Fruit fly (Drosophila melanogaster) whole organism, prepupa: ENCODE data around the gene CG13700.

ENCODE experiments used
- Blimp-1 ChIP-seq: fragments of 200-800 bp; sonication (Bioruptor generic); optimal IDR thresholded peaks from 3 replicates; lab custom pipeline; 2017; ENCODE audit warnings: missing biosample characterization, missing genetic modification characterization, mild to moderate bottlenecking, moderate library complexity, missing genetic modification reagents
- CG10631 ChIP-seq: fragments of 200-800 bp; sonication (Bioruptor generic); optimal IDR thresholded peaks from 2 replicates; lab custom pipeline; 2016; ENCODE audit warnings: missing biosample characterization, missing genetic modification characterization
- CG10669 ChIP-seq: fragments of 200-800 bp; sonication (Bioruptor generic); optimal IDR thresholded peaks from 3 replicates; lab custom pipeline; 2018; ENCODE audit warnings: missing biosample characterization, mild to moderate bottlenecking, missing genetic modification characterization, moderate library complexity
- CG11294 ChIP-seq: fragments of 200-800 bp; sonication (Bioruptor generic); IDR thresholded peaks from 2 replicates; pipeline ENCODE4 v1.3.6; 2022; ENCODE audit warnings: missing biosample characterization, missing genetic modification characterization
- CG11762 ChIP-seq: fragments of 200-800 bp; sonication (Bioruptor generic); optimal IDR thresholded peaks from 3 replicates; lab custom pipeline; 2016; ENCODE audit warnings: missing biosample characterization, missing genetic modification characterization; ENCODE audit not compliant: insufficient read depth
- CG11902 ChIP-seq: fragments of 200-800 bp; sonication (Bioruptor generic); optimal IDR thresholded peaks from 3 replicates; lab custom pipeline; 2016; ENCODE audit warnings: missing biosample characterization, missing genetic modification characterization
- CG15336 ChIP-seq: fragments of 200-800 bp; sonication (Bioruptor generic); IDR thresholded peaks from 2 replicates; pipeline ENCODE4 v1.3.6; 2022; ENCODE audit warnings: missing biosample characterization, missing genetic modification characterization
- CG1621 ChIP-seq: fragments of 200-800 bp; sonication (Bioruptor generic); optimal IDR thresholded peaks from 3 replicates; lab custom pipeline; 2018; ENCODE audit warnings: missing biosample characterization, mild to moderate bottlenecking, missing genetic modification characterization
- CG16779 ChIP-seq: fragments of 200-800 bp; sonication (Bioruptor generic); optimal IDR thresholded peaks from 3 replicates; lab custom pipeline; 2017; ENCODE audit warnings: missing biosample characterization, mild to moderate bottlenecking, missing genetic modification characterization
- CG3032 ChIP-seq: fragments of 200-800 bp; optimal IDR thresholded peaks from 2 replicates; lab custom pipeline; 2019; ENCODE audit warnings: missing biosample characterization, mild to moderate bottlenecking, missing genetic modification characterization, moderate library complexity
- CG31627 ChIP-seq: fragments of 200-800 bp; sonication (Bioruptor generic); optimal IDR thresholded peaks from 3 replicates; lab custom pipeline; 2016; ENCODE audit warnings: missing biosample characterization, missing genetic modification characterization
- CG32006 ChIP-seq: fragments of 200-800 bp; sonication (Bioruptor generic); optimal IDR thresholded peaks from 3 replicates; lab custom pipeline; 2017; ENCODE audit warnings: missing biosample characterization, mild to moderate bottlenecking, missing genetic modification characterization
- CG3919 ChIP-seq: fragments of 200-800 bp; sonication (Bioruptor generic); optimal IDR thresholded peaks from 3 replicates; lab custom pipeline; 2016; ENCODE audit warnings: missing biosample characterization, missing genetic modification characterization
- CG4318 ChIP-seq: fragments of 200-800 bp; sonication (Bioruptor generic); optimal IDR thresholded peaks from 3 replicates; lab custom pipeline; 2017; ENCODE audit warnings: missing biosample characterization, mild to moderate bottlenecking, missing genetic modification characterization
- CG6163 ChIP-seq: fragments of 200-800 bp; sonication (Bioruptor generic); IDR thresholded peaks from 3 replicates; pipeline ENCODE4 v1.3.6; 2022; ENCODE audit warnings: missing biosample characterization, missing genetic modification characterization
- CG6276 ChIP-seq: fragments of 200-800 bp; sonication (Bioruptor generic); optimal IDR thresholded peaks from 2 replicates; lab custom pipeline; 2017; ENCODE audit warnings: missing biosample characterization, mild to moderate bottlenecking, missing genetic modification characterization
- CG6792 ChIP-seq: fragments of 200-800 bp; sonication (Bioruptor generic); optimal IDR thresholded peaks from 3 replicates; lab custom pipeline; 2016; ENCODE audit warnings: missing biosample characterization, missing genetic modification characterization
- CG7368 ChIP-seq: fragments of 200-800 bp; sonication (Bioruptor generic); optimal IDR thresholded peaks from 3 replicates; lab custom pipeline; 2016; ENCODE audit warnings: missing biosample characterization, missing genetic modification characterization
- CG8119 ChIP-seq: fragments of 200-800 bp; sonication (Bioruptor generic); IDR thresholded peaks from 3 replicates; pipeline ENCODE4 v1.3.6; 2022; ENCODE audit warnings: missing biosample characterization, missing genetic modification characterization
- CG8632 ChIP-seq: fragments of 200-800 bp; sonication (Bioruptor generic); optimal IDR thresholded peaks from 3 replicates; lab custom pipeline; 2016; ENCODE audit warnings: missing biosample characterization, missing genetic modification characterization
- CG9139 ChIP-seq: fragments of 200-800 bp; sonication (Bioruptor generic); optimal IDR thresholded peaks from 3 replicates; lab custom pipeline; 2017; ENCODE audit warnings: missing biosample characterization, mild to moderate bottlenecking, missing genetic modification characterization
- Eip75B ChIP-seq: fragments of 200-800 bp; sonication (Bioruptor generic); optimal IDR thresholded peaks from 3 replicates; lab custom pipeline; 2016; ENCODE audit warnings: missing biosample characterization, missing genetic modification characterization
- Eip78C ChIP-seq: fragments of 200-800 bp; sonication (Bioruptor generic); peaks from one replicate; lab custom pipeline; 2016; ENCODE audit warnings: missing biosample characterization, missing genetic modification characterization
- Ets21C ChIP-seq: fragments of 200-800 bp; sonication (Bioruptor generic); optimal IDR thresholded peaks from 3 replicates; lab custom pipeline; 2016; ENCODE audit warnings: missing biosample characterization, missing genetic modification characterization
- Ets96B ChIP-seq: fragments of 200-800 bp; optimal IDR thresholded peaks from 2 replicates; lab custom pipeline; 2019; ENCODE audit warnings: missing biosample characterization, mild to moderate bottlenecking, missing genetic modification characterization, moderate library complexity
- Gug ChIP-seq: fragments of 200-800 bp; sonication (Bioruptor generic); IDR thresholded peaks from 2 replicates; pipeline ENCODE4 v1.3.6; 2022; ENCODE audit warnings: missing biosample characterization, missing genetic modification characterization
- Hr38 ChIP-seq: sonication (Bioruptor generic); optimal IDR thresholded peaks from 2 replicates; lab custom pipeline; 2016; ENCODE audit warnings: missing biosample characterization, missing genetic modification characterization
- Hr39 ChIP-seq: fragments of 200-800 bp; sonication (Bioruptor generic); optimal IDR thresholded peaks from 2 replicates; lab custom pipeline; 2016; ENCODE audit warnings: missing biosample characterization, missing genetic modification characterization
- Hr4 ChIP-seq: fragments of 200-800 bp; sonication (Bioruptor generic); optimal IDR thresholded peaks from 3 replicates; lab custom pipeline; 2016; ENCODE audit warnings: missing biosample characterization, missing genetic modification characterization
- Lpt ChIP-seq: fragments of 200-800 bp; sonication (Bioruptor generic); optimal IDR thresholded peaks from 3 replicates; lab custom pipeline; 2016; ENCODE audit warnings: missing biosample characterization, missing genetic modification characterization
- Met ChIP-seq: fragments of 200-800 bp; sonication (Bioruptor generic); optimal IDR thresholded peaks from 3 replicates; lab custom pipeline; 2016; ENCODE audit warnings: missing biosample characterization, missing genetic modification characterization
- OdsH ChIP-seq: fragments of 200-800 bp; sonication (Bioruptor generic); optimal IDR thresholded peaks from 3 replicates; lab custom pipeline; 2016; ENCODE audit warnings: missing biosample characterization, missing genetic modification characterization
- Sox102F ChIP-seq: fragments of 200-800 bp; sonication (Bioruptor generic); optimal IDR thresholded peaks from 2 replicates; lab custom pipeline; 2016; ENCODE audit warnings: missing biosample characterization, mild to moderate bottlenecking, missing genetic modification characterization
- Sox14 ChIP-seq: fragments of 200-800 bp; sonication (Bioruptor generic); optimal IDR thresholded peaks from 3 replicates; lab custom pipeline; 2016; ENCODE audit warnings: missing biosample characterization, missing genetic modification characterization
- achi ChIP-seq: fragments of 200-800 bp; sonication (Bioruptor generic); optimal IDR thresholded peaks from 3 replicates; lab custom pipeline; 2016; ENCODE audit warnings: missing biosample characterization, missing genetic modification characterization
- acj6 ChIP-seq: fragments of 200-800 bp; sonication (Bioruptor generic); optimal IDR thresholded peaks from 3 replicates; lab custom pipeline; 2016; ENCODE audit warnings: missing biosample characterization, missing genetic modification characterization
- cyc ChIP-seq: fragments of 200-800 bp; sonication (Bioruptor generic); optimal IDR thresholded peaks from 3 replicates; lab custom pipeline; 2016; ENCODE audit warnings: missing biosample characterization, missing genetic modification characterization
- dac ChIP-seq: fragments of 200-800 bp; sonication (Bioruptor generic); optimal IDR thresholded peaks from 2 replicates; lab custom pipeline; 2017; ENCODE audit warnings: missing biosample characterization, mild to moderate bottlenecking, missing genetic modification characterization
- eg ChIP-seq: fragments of 200-800 bp; sonication (Bioruptor generic); IDR thresholded peaks from 3 replicates; pipeline ENCODE4 v1.3.6; 2022; ENCODE audit warnings: missing biosample characterization, missing genetic modification characterization
- esn ChIP-seq: fragments of 200-800 bp; sonication (Bioruptor generic); optimal IDR thresholded peaks from 2 replicates; lab custom pipeline; 2016; ENCODE audit warnings: missing biosample characterization, mild to moderate bottlenecking, missing genetic modification characterization, moderate library complexity
- fd59A ChIP-seq: fragments of 200-800 bp; sonication (Bioruptor generic); optimal IDR thresholded peaks from 2 replicates; lab custom pipeline; 2017; ENCODE audit warnings: missing biosample characterization, mild to moderate bottlenecking, missing genetic modification characterization, missing genetic modification reagents
- net ChIP-seq: fragments of 200-800 bp; sonication (Bioruptor generic); optimal IDR thresholded peaks from 3 replicates; lab custom pipeline; 2016; ENCODE audit warnings: missing biosample characterization, missing genetic modification characterization
- pdm3 ChIP-seq: fragments of 200-800 bp; sonication (Bioruptor generic); optimal IDR thresholded peaks from 3 replicates; lab custom pipeline; 2016; ENCODE audit warnings: missing biosample characterization, missing genetic modification characterization
- salr ChIP-seq, 2 experiments: fragments of 200-800 bp; sonication (Bioruptor generic); optimal IDR thresholded peaks; 3 replicates each; lab custom pipeline; 2016 to 2018; ENCODE audit warnings: missing biosample characterization in 2 of 2, missing genetic modification characterization in 2 of 2, mild to moderate bottlenecking in 1 of 2
- ss ChIP-seq, 2 experiments: fragments of 200-800 bp; sonication (Bioruptor generic); optimal IDR thresholded peaks; 2 replicates in 1 of 2; 3 replicates in 1 of 2; lab custom pipeline; 2017 to 2018; ENCODE audit warnings: mild to moderate bottlenecking in 2 of 2, missing biosample characterization in 2 of 2, missing genetic modification characterization in 2 of 2, moderate library complexity in 1 of 2
- svp ChIP-seq: fragments of 200-800 bp; sonication (Bioruptor generic); peaks from one replicate; lab custom pipeline; 2016; ENCODE audit warnings: missing biosample characterization, missing genetic modification characterization
- topi ChIP-seq: fragments of 200-800 bp; sonication (Bioruptor generic); optimal IDR thresholded peaks from 3 replicates; lab custom pipeline; 2016; ENCODE audit warnings: missing biosample characterization, missing genetic modification characterization

The CG13700 gene

DNA sequence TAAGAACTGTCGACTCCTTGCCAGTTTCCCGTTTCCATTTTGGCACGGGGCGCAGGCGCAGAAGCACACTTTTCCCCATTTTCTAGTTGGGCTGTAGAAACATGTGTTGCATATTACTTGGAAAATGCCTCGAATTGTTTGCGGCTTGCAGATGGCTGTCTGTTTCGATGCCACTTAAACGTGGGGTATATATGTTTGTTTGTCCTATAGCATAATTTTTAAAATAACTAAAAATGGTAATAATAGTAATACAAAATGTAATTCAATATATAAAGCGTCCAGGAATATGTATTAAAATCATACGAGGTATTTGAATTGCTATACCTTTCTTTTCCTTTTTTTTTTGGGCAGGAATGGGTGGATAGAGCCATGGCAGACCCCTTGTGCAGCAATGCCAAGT is 50.4 kb downstream of the CG13700 start (continued):
- no peak for TF ChIP-seq Sox14 (GFP tag; lab: Kevin White, UChicago)
- no peak for TF ChIP-seq Sox102F
- TF ChIP-seq CG15336 (GFP tag; lab: Robert Waterston, UW) = peak; percentile 63; the same call in 1 of the 2 replicates
- peak; percentile 73 for TF ChIP-seq Eip78C (GFP tag; lab: Kevin White, UChicago)
- TF ChIP-seq CG32006 (GFP tag; lab: Kevin White, UChicago) = peak; percentile 59
- TF ChIP-seq CG3919 = no peak
- peak; percentile 55; the same call in 2 of the 3 replicates for TF ChIP-seq CG8119 (GFP tag; lab: Robert Waterston, UW)
- TF ChIP-seq Hr38 (GFP tag; lab: Kevin White, UChicago) = no peak
- no peak for TF ChIP-seq OdsH
- TF ChIP-seq CG11762 (GFP tag; lab: Kevin White, UChicago) = no peak
- TF ChIP-seq Met (GFP tag; lab: Kevin White, UChicago) = no peak
- no peak for TF ChIP-seq CG11902 (GFP tag; lab: Kevin White, UChicago)
- TF ChIP-seq Hr39 = no peak
- no peak for TF ChIP-seq esn (GFP tag; lab: Kevin White, UChicago)
- no peak for TF ChIP-seq CG31627
- TF ChIP-seq Gug (GFP tag; lab: Robert Waterston, UW) = peak; percentile 45
- no peak for TF ChIP-seq CG16779 (tag; lab: Kevin White, UChicago)
- TF ChIP-seq Ets21C = no peak
- no peak for TF ChIP-seq ss (GFP tag; optimal IDR thresholded peaks at IDR 0.05; lab: Kevin White, UChicago)
- TF ChIP-seq fd59A = no peak
- peak; percentile 18 for TF ChIP-seq achi (GFP tag; lab: Kevin White, UChicago)

DNA sequence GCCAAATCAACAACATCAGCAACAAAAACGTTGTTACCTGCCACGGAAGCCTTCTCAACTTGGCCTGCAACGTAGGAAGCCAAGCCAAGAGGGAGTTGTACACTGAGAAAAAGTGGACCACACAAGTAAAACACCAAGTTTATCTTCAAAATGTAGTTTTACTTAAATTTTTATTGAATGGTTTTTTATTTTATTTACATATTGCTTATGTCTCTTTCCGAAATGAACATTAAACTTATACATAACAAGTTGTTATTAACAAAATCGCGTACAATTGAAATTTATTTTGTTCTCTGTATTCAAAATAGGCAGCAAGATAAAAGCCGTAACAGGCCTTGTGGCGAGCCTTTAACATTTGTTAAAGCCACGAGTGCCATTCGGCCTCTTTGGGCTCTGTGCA is 52.2 kb downstream of the CG13700 start:
- TF ChIP-seq pdm3 (GFP tag; lab: Kevin White, UChicago) = peak; percentile 24
- peak; percentile 76 for TF ChIP-seq eg
- peak; percentile 9 for TF ChIP-seq fd59A
- no peak for TF ChIP-seq CG7368
- peak; percentile 50 for TF ChIP-seq Lpt (GFP tag; lab: Kevin White, UChicago)
- no peak for TF ChIP-seq CG8632
- TF ChIP-seq CG3919 = peak; percentile 47
- peak; percentile 87 for TF ChIP-seq Eip78C (GFP tag; lab: Kevin White, UChicago)
- no peak for TF ChIP-seq topi (GFP tag; lab: Kevin White, UChicago)
- TF ChIP-seq net (GFP tag; lab: Kevin White, UChicago) = peak; percentile 34
- TF ChIP-seq Sox14 (GFP tag; lab: Kevin White, UChicago) = peak; percentile 4
- peak; percentile 2 for TF ChIP-seq cyc
- peak; percentile 20 for TF ChIP-seq CG3032 (tag; lab: Kevin White, UChicago)
- TF ChIP-seq CG8119 (GFP tag; lab: Robert Waterston, UW) = peak; percentile 81
- no peak for TF ChIP-seq CG10669 (GFP tag; lab: Kevin White, UChicago)
- TF ChIP-seq CG6276 (GFP tag; lab: Kevin White, UChicago) = peak; percentile 68
- TF ChIP-seq CG15336 (GFP tag; lab: Robert Waterston, UW) = peak; percentile 75
- TF ChIP-seq CG11294 (GFP tag; lab: Robert Waterston, UW) = peak; percentile 17; the same call in 1 of the 2 replicates
- TF ChIP-seq esn (GFP tag; lab: Kevin White, UChicago) = peak; percentile 17
- TF ChIP-seq CG9139 = no peak
- peak; percentile 42 for TF ChIP-seq OdsH
- no peak for TF ChIP-seq CG1621 (tag; lab: Kevin White, UChicago)
- peak; percentile 2 for TF ChIP-seq CG6792 (GFP tag; lab: Kevin White, UChicago)
- peak; percentile 57; the same call in 2 of the 3 replicates for TF ChIP-seq CG6163
- TF ChIP-seq CG32006 (GFP tag; lab: Kevin White, UChicago) = peak; percentile 80
- TF ChIP-seq CG16779 (tag; lab: Kevin White, UChicago) = peak; percentile 27
- TF ChIP-seq Ets96B (tag; lab: Kevin White, UChicago) = peak; percentile 5
- TF ChIP-seq svp (GFP tag; lab: Kevin White, UChicago) = peak; percentile 45
- TF ChIP-seq acj6 (GFP tag; lab: Kevin White, UChicago) = peak; percentile 6
- TF ChIP-seq achi (GFP tag; lab: Kevin White, UChicago) = peak; percentile 52
- TF ChIP-seq Blimp-1 (GFP tag; lab: Kevin White, UChicago) = no peak
- TF ChIP-seq Hr4 (GFP tag; lab: Kevin White, UChicago) = peak; percentile 74
- peak; percentile 11 for TF ChIP-seq dac
- TF ChIP-seq CG4318 (GFP tag; lab: Kevin White, UChicago) = peak; percentile 62
- TF ChIP-seq ss (GFP tag; optimal IDR thresholded peaks at IDR 0.05; lab: Kevin White, UChicago) = no peak
- TF ChIP-seq salr (GFP tag; optimal IDR thresholded peaks at IDR 0.05; lab: Kevin White, UChicago) = peak in 1 of 2 experiments; percentile 53
- TF ChIP-seq Gug (GFP tag; lab: Robert Waterston, UW) = peak; percentile 61
- TF ChIP-seq Eip75B (GFP tag; lab: Kevin White, UChicago) = peak; percentile 14
- TF ChIP-seq CG10631 (GFP tag; lab: Kevin White, UChicago) = peak; percentile 42
